Fruit fly (Drosophila melanogaster) whole organism, wandering third instar larva: ENCODE data around the gene Fife.

Experiments used
- Abd-B ChIP-seq: fragments of >200 bp; optimal IDR thresholded peaks from 2 replicates; lab custom pipeline; 2017; ENCODE audit warnings: missing biosample characterization, missing genetic modification characterization
- CG32264 ChIP-seq: fragments of 200-800 bp; sonication (Bioruptor generic); optimal IDR thresholded peaks from 2 replicates; lab custom pipeline; 2016; ENCODE audit warnings: missing biosample characterization, missing genetic modification characterization
- CG9705 ChIP-seq: fragments of 200-800 bp; sonication (Bioruptor generic); optimal IDR thresholded peaks from 2 replicates; lab custom pipeline; 2018; ENCODE audit warnings: missing biosample characterization, mild to moderate bottlenecking, missing genetic modification characterization
- Dfd ChIP-seq: fragments of >200 bp; optimal IDR thresholded peaks from 2 replicates; lab custom pipeline; 2017; ENCODE audit warnings: missing biosample characterization, missing genetic modification characterization
- GATAd ChIP-seq: sonication (Bioruptor generic); optimal IDR thresholded peaks from 2 replicates; lab custom pipeline; 2016; ENCODE audit warnings: missing biosample characterization, missing genetic modification characterization
- HLH106 ChIP-seq: fragments of 200-800 bp; optimal IDR thresholded peaks from 3 replicates; lab custom pipeline; 2019; ENCODE audit warnings: missing biosample characterization, mild to moderate bottlenecking, missing genetic modification characterization, moderate library complexity
- Hnf4 ChIP-seq: fragments of 200-800 bp; sonication (Bioruptor generic); optimal IDR thresholded peaks from 2 replicates; lab custom pipeline; 2016; ENCODE audit warnings: missing biosample characterization, mild to moderate bottlenecking, missing genetic modification characterization
- Jra ChIP-seq: sonication (Bioruptor generic); optimal IDR thresholded peaks from 2 replicates; lab custom pipeline; 2016; ENCODE audit warnings: missing biosample characterization, missing genetic modification characterization
- Mio ChIP-seq: sonication (Bioruptor generic); optimal IDR thresholded peaks from 2 replicates; lab custom pipeline; 2016; ENCODE audit warnings: missing biosample characterization, missing genetic modification characterization
- N ChIP-seq: fragments of >200 bp; optimal IDR thresholded peaks from 2 replicates; lab custom pipeline; 2018; ENCODE audit warnings: missing biosample characterization, missing external identifiers, missing genetic modification characterization
- OdsH ChIP-seq: fragments of 200-800 bp; sonication (Bioruptor generic); optimal IDR thresholded peaks from 2 replicates; lab custom pipeline; 2016; ENCODE audit warnings: missing biosample characterization, mild to moderate bottlenecking, missing genetic modification characterization
- Rel ChIP-seq, 2 experiments: fragments of 200-800 bp; sonication (Bioruptor generic) in 1 of 2; optimal IDR thresholded peaks; 2 replicates in 1 of 2; 3 replicates in 1 of 2; lab custom pipeline; 2016 to 2019; ENCODE audit warnings: mild to moderate bottlenecking in 2 of 2, missing biosample characterization in 2 of 2, missing genetic modification characterization in 2 of 2, moderate library complexity in 1 of 2
- Sp1 ChIP-seq: fragments of 200-800 bp; sonication (Bioruptor generic); optimal IDR thresholded peaks from 3 replicates; lab custom pipeline; 2019; ENCODE audit warnings: missing biosample characterization, mild to moderate bottlenecking, missing genetic modification characterization, moderate library complexity
- Vsx2 ChIP-seq: fragments of 200-300, 225-300 bp; sonication (Bioruptor generic); optimal IDR thresholded peaks from 2 replicates; lab custom pipeline; 2018; ENCODE audit warnings: missing biosample characterization, missing genetic modification characterization; ENCODE audit not compliant: partially characterized antibody
- dmrt93B ChIP-seq: fragments of 200-800 bp; sonication (Bioruptor generic); optimal IDR thresholded peaks from 2 replicates; lab custom pipeline; 2018; ENCODE audit warnings: missing biosample characterization, mild to moderate bottlenecking, missing genetic modification characterization
- dsf ChIP-seq: sonication (Bioruptor generic); optimal IDR thresholded peaks from 2 replicates; lab custom pipeline; 2016; ENCODE audit warnings: missing biosample characterization, missing genetic modification characterization, borderline replicate concordance
- foxo ChIP-seq, 2 experiments: fragments of 200-800 bp; sonication (Bioruptor generic); optimal IDR thresholded peaks; 2 replicates in 1 of 2; 3 replicates in 1 of 2; lab custom pipeline; 2016 to 2017; ENCODE audit warnings: missing biosample characterization in 2 of 2, missing genetic modification characterization in 2 of 2
- fru ChIP-seq: fragments of 200-800 bp; sonication (Bioruptor generic); optimal IDR thresholded peaks from 3 replicates; lab custom pipeline; 2016; ENCODE audit warnings: missing biosample characterization, mild to moderate bottlenecking, missing genetic modification characterization
- h ChIP-seq: fragments of 200-800 bp; sonication (Bioruptor generic); optimal IDR thresholded peaks from 3 replicates; lab custom pipeline; 2016; ENCODE audit warnings: missing biosample characterization, mild to moderate bottlenecking, missing genetic modification characterization
- jim ChIP-seq: fragments of 175-275, 200-325 bp; sonication (Bioruptor generic); optimal IDR thresholded peaks from 2 replicates; lab custom pipeline; 2016; ENCODE audit warnings: missing biosample characterization, mild to moderate bottlenecking, missing genetic modification characterization
- pan ChIP-seq: fragments of >200 bp; optimal IDR thresholded peaks from 2 replicates; lab custom pipeline; 2017
- psq ChIP-seq: fragments of 200-800 bp; sonication (Bioruptor generic); optimal IDR thresholded peaks from 3 replicates; lab custom pipeline; 2017; ENCODE audit warnings: missing biosample characterization, mild to moderate bottlenecking, missing genetic modification characterization, moderate library complexity
- rgr ChIP-seq: fragments of 200-800 bp; sonication (Bioruptor generic); optimal IDR thresholded peaks from 3 replicates; lab custom pipeline; 2016; ENCODE audit warnings: missing biosample characterization, mild to moderate bottlenecking, missing genetic modification characterization
- sage ChIP-seq: fragments of 200-800 bp; sonication (Bioruptor generic); optimal IDR thresholded peaks from 2 replicates; lab custom pipeline; 2016; ENCODE audit warnings: missing biosample characterization, mild to moderate bottlenecking, missing genetic modification characterization
- tai ChIP-seq: sonication (Bioruptor generic); optimal IDR thresholded peaks from 2 replicates; lab custom pipeline; 2016; ENCODE audit warnings: missing biosample characterization, missing genetic modification characterization
- usp ChIP-seq: fragments of >200 bp; optimal IDR thresholded peaks from 2 replicates; lab custom pipeline; 2017; ENCODE audit warnings: missing biosample characterization, missing genetic modification characterization
- woc ChIP-seq: sonication (Bioruptor generic); optimal IDR thresholded peaks from 2 replicates; lab custom pipeline; 2016; ENCODE audit warnings: missing biosample characterization, mild to moderate bottlenecking, missing genetic modification characterization

Fife gene

dm6 chr3L:2659339-2659738 lies 52.2 kb downstream of the Fife start, which contains the start of gene CG33233:
Gene CG33233 (plus strand): TSS chr3L:2659639.
- TF ChIP-seq sage (GFP tag; lab: Kevin White, UChicago) (no peak), fru (GFP tag; lab: Kevin White, UChicago) (no peak), usp (no peak), woc (GFP tag; lab: Kevin White, UChicago) (no peak), Mio (no peak), Abd-B (no peak), jim (GFP tag; lab: Kevin White, UChicago) (no peak)
- TF ChIP-seq, all 38 proteins: peak for 0

- peak; percentile 41 for TF ChIP-seq psq (GFP tag; lab: Kevin White, UChicago)
- TF ChIP-seq h (GFP tag; lab: Kevin White, UChicago): no peak
- TF ChIP-seq dmrt93B (GFP tag; lab: Kevin White, UChicago): peak; percentile 32
- TF ChIP-seq fru (GFP tag; lab: Kevin White, UChicago): peak; percentile 21
- peak; percentile 68 for TF ChIP-seq HLH106 (tag; lab: Kevin White, UChicago)
- TF ChIP-seq, all 38 proteins: peak for 4
Measured at dm6 chr3L:2651800-2652199, 59.7 kb downstream of the Fife start, which contains the start of the genes ProRS-m, CG42304 and Snup. Gene ProRS-m (minus strand): TSS chr3L:2651850. Gene CG42304 (plus strand): TSS chr3L:2652088. Gene Snup (plus strand): TSS chr3L:2652088.

- TF ChIP-seq woc (GFP tag; lab: Kevin White, UChicago): no peak
- no peak for TF ChIP-seq tai (GFP tag; lab: Kevin White, UChicago)
- no peak for TF ChIP-seq GATAd
- TF ChIP-seq rgr (GFP tag; lab: Kevin White, UChicago): peak; percentile 4
- no peak for TF ChIP-seq sage (GFP tag; lab: Kevin White, UChicago)
- TF ChIP-seq Rel (GFP tag; optimal IDR thresholded peaks at IDR 0.05; lab: Kevin White, UChicago): no peak
- peak; percentile 56 for TF ChIP-seq Rel (tag; optimal IDR thresholded peaks at IDR 0.05; lab: Kevin White, UChicago)
- TF ChIP-seq h (GFP tag; lab: Kevin White, UChicago): peak; percentile 41
- peak; percentile 17 for TF ChIP-seq Jra (GFP tag; lab: Kevin White, UChicago)
- TF ChIP-seq Abd-B: no peak
- no peak for TF ChIP-seq usp
- no peak for TF ChIP-seq Sp1 (GFP tag; lab: Kevin White, UChicago)
- no peak for TF ChIP-seq OdsH (GFP tag; lab: Kevin White, UChicago)
- TF ChIP-seq fru (GFP tag; lab: Kevin White, UChicago): no peak
Measured at dm6 chr3L:2647523-2648378, 63.7 kb downstream of the Fife start, which contains the start of gene CG1246. Gene CG1246 (plus strand): TSS chr3L:2648048.

- no peak for TF ChIP-seq dmrt93B (GFP tag; lab: Kevin White, UChicago)
- no peak for TF ChIP-seq N (GFP tag; lab: Kevin White, UChicago)
- no peak for TF ChIP-seq HLH106 (tag; lab: Kevin White, UChicago)
- TF ChIP-seq OdsH (GFP tag; lab: Kevin White, UChicago): no peak
- no peak for TF ChIP-seq GATAd
- TF ChIP-seq CG32264 (GFP tag; lab: Kevin White, UChicago): no peak
- TF ChIP-seq Dfd: no peak
- TF ChIP-seq psq (GFP tag; lab: Kevin White, UChicago): no peak
- TF ChIP-seq Hnf4: no peak
- no peak for TF ChIP-seq foxo (GFP tag; optimal IDR thresholded peaks at IDR 0.05; lab: Kevin White, UChicago)
- TF ChIP-seq fru (GFP tag; lab: Kevin White, UChicago): no peak
- TF ChIP-seq jim (GFP tag; lab: Kevin White, UChicago): no peak
- TF ChIP-seq CG9705 (GFP tag; lab: Kevin White, UChicago): no peak
- no peak for TF ChIP-seq Mio
- no peak for TF ChIP-seq pan (lab: Kevin White, UChicago)
- TF ChIP-seq Vsx2 (GFP tag; lab: Kevin White, UChicago): no peak
Measured at dm6 chr3L:2645068-2645467, 66.4 kb downstream of the Fife start, which contains the start of gene CG1143. Gene CG1143 (plus strand): TSS chr3L:2645368.

DNA sequence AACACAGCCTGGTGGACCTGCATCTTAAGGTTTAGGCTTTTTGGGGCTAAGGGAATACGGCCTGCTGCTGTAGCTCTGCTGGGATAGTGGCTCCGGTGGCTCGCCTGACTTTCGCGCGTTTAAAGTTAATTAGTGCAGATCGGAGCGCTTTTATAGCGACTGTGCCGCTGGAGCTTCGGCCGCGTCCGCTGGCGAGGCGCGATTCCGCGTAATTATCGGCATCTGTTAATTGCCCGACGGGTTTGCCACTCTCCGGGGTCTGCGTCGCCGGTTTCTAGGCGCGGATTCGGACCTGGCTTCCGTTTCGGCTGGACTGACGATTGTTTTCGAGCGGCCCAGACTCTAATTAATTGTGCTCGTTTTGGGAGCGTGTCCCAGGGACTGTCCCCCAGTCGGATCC lies 68.2 kb downstream of the Fife start, which contains the start of gene CG14949:
TSS of gene CG14949 (minus strand) at position 101 of the 400 bp plus-strand sequence.
- TF ChIP-seq dsf (no peak), OdsH (GFP tag; lab: Kevin White, UChicago) (no peak), Hnf4 (no peak), fru (GFP tag; lab: Kevin White, UChicago) (no peak), Dfd (no peak), sage (GFP tag; lab: Kevin White, UChicago) (no peak), foxo (GFP tag; optimal IDR thresholded peaks at IDR 0.05; lab: Kevin White, UChicago) (no peak)
